Fruit fly (Drosophila melanogaster) whole organism: ENCODE results near the gene CG43845.

Source experiments
- CG8478 ChIP-seq: fragments of >200 bp; optimal IDR thresholded peaks from 2 replicates; lab custom pipeline; 2018; ENCODE audit warnings: inconsistent platforms
- Dll ChIP-seq: fragments of >200 bp; optimal IDR thresholded peaks from 2 replicates; lab custom pipeline; 2017
- EcR ChIP-seq, 2 experiments: fragments of >200 bp; optimal IDR thresholded peaks; 2 replicates each; lab custom pipeline; 2017; ENCODE audit warnings: missing biosample characterization in 2 of 2, missing genetic modification characterization in 2 of 2, missing genetic modification reagents in 2 of 2
- pan ChIP-seq: fragments of >200 bp; optimal IDR thresholded peaks from 2 replicates; lab custom pipeline; 2017
- psq ChIP-seq: fragments of >200 bp; optimal IDR thresholded peaks from 2 replicates; lab custom pipeline; 2017
- usp ChIP-seq: fragments of >200 bp; optimal IDR thresholded peaks from 2 replicates; lab custom pipeline; 2017; ENCODE audit warnings: missing biosample characterization, missing genetic modification characterization, mixed read lengths

DNA sequence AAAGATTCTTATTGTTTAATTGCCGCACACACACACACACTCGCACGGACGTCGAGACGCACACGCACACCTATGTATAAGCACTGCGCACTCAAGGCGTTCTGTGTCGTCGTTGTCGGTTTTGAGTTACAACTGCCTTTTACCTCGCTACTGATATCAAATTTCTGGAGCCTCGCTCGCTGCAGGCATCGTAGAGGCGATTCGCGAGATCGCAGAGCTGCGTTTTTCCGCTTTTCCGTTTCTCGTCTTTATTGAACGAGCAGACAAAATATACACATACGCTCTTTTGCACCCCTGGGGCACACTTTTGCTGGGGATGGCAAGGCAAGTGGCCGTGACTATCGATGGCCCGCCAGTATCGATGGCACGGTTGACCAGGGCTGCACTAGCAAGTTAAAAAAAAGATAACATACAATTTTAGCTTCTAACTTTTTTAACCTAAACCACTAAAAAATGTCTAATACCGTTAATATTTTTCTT, 24.6 kb upstream of the CG43845 start, which contains the start of gene CG2519:
- no peak for TF ChIP-seq EcR (GFP tag; optimal IDR thresholded peaks at IDR 0.05; lab: Kevin White, UChicago)
- TF ChIP-seq pan = no peak
- TF ChIP-seq CG8478 = no peak
- TF ChIP-seq psq (lab: Kevin White, UChicago) = no peak
- TF ChIP-seq usp (GFP tag; lab: Kevin White, UChicago) = no peak
- TF ChIP-seq Dll = no peak
